Worm (Caenorhabditis elegans): ENCODE data around the gene cdh-9.

DNA sequence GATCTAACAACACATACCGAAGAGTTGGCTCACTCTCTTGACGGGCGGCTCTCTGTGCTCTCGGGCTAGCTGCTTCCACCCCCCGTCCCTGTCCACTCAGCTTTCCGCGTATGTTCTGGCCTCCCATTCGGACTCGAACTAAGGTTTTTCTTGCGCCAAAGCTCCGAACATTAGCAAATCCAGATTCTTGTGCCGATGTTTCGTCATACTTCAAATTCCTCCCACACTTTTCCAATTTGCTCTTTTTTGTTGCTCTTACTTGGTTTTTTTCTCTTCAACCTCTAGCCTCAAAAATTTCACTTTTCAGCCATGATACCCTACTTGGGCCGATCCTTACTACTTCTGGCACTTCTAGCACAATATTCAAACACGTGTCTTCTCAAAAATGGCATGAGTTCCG, at the start of gene cdh-9:
- TF ChIP-seq mdl-1 (tag; optimal IDR thresholded peaks at IDR 0.05): no peak
- no peak for TF ChIP-seq egl-27 (tag; optimal IDR thresholded peaks at IDR 0.05)
- TF ChIP-seq hlh-4 (tag; optimal IDR thresholded peaks at IDR 0.05): no peak
- no peak for TF ChIP-seq snpc-4 (tag; optimal IDR thresholded peaks at IDR 0.05)
- TF ChIP-seq fkh-10 (GFP tag; optimal IDR thresholded peaks at IDR 0.05): no peak
- TF ChIP-seq nhr-77 (tag; optimal IDR thresholded peaks at IDR 0.05): no peak
- no peak for TF ChIP-seq nhr-90 (tag; optimal IDR thresholded peaks at IDR 0.05; ENCODE audit: poor library complexity)
- TF ChIP-seq nhr-76 (tag; optimal IDR thresholded peaks at IDR 0.05): no peak
- no peak for TF ChIP-seq zag-1 (tag; optimal IDR thresholded peaks at IDR 0.05)
- no peak for TF ChIP-seq nhr-47 (tag; optimal IDR thresholded peaks at IDR 0.05)
- no peak for TF ChIP-seq tbx-2 (tag; optimal IDR thresholded peaks at IDR 0.05)
- no peak for TF ChIP-seq unc-62 (GFP tag; optimal IDR thresholded peaks at IDR 0.05)
- TF ChIP-seq sptf-1 (tag; optimal IDR thresholded peaks at IDR 0.05): no peak
- no peak for TF ChIP-seq ama-1 (optimal IDR thresholded peaks at IDR 0.05)

Data from whole organism, L1 larva.